Worm (Caenorhabditis elegans) whole organism, late embryonic: ENCODE data around the gene F23H11.5.

Source experiments
- ama-1 ChIP-seq: fragments of 150-350 bp; optimal IDR thresholded peaks from 2 replicates; lab custom pipeline; 2014
- ceh-18 ChIP-seq: sonication (generic microtip); optimal IDR thresholded peaks from 2 replicates; lab custom pipeline; 2016; ENCODE audit warnings: missing genetic modification characterization, missing compliant biosample characterization
- ceh-9 ChIP-seq: sonication (generic microtip); optimal IDR thresholded peaks from 2 replicates; lab custom pipeline; 2016; ENCODE audit warnings: mild to moderate bottlenecking, missing genetic modification characterization, inconsistent platforms, missing compliant biosample characterization
- elt-4 ChIP-seq: sonication (generic microtip); optimal IDR thresholded peaks from 2 replicates; lab custom pipeline; 2016; ENCODE audit warnings: missing genetic modification characterization, missing compliant biosample characterization
- nfya-1 ChIP-seq: sonication (generic microtip); optimal IDR thresholded peaks from 2 replicates; lab custom pipeline; 2017; ENCODE audit warnings: missing genetic modification characterization, mild to moderate bottlenecking, missing compliant biosample characterization, antibody characterized with exemption, moderate library complexity
- rnt-1 ChIP-seq: sonication (generic microtip); optimal IDR thresholded peaks from 2 replicates; lab custom pipeline; 2016; ENCODE audit warnings: missing genetic modification characterization, missing compliant biosample characterization
- tbx-2 ChIP-seq: sonication (generic microtip); optimal IDR thresholded peaks from 2 replicates; lab custom pipeline; 2016; ENCODE audit warnings: missing genetic modification characterization, missing compliant biosample characterization
- tbx-7 ChIP-seq: sonication (generic microtip); optimal IDR thresholded peaks from 2 replicates; lab custom pipeline; 2016; ENCODE audit warnings: missing genotype, missing genetic modification characterization, missing compliant biosample characterization

DNA sequence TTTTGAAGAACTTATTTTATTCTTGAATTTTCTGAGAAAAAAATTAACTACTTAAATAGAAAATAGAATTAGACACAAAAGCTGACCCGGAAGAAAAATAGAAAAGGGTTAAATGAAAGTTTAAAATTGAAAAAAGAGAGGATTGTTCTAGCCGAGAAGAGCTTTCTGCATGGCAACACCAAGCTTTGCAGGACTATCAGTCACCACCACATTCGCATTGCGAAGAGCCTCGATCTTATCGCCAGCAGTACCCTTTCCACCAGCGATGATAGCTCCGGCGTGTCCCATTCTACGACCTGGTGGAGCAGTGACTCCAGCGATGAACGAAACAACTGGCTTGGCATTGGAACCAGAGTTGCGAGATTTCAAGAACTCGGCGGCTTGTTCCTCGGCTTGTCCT is 10.3 kb downstream of the F23H11.5 start:
- TF ChIP-seq ceh-9 (tag; lab: Kevin White, UChicago) (no peak), rnt-1 (tag; lab: Kevin White, UChicago) (no peak), ceh-18 (tag; lab: Kevin White, UChicago) (no peak), ama-1 (lab: Kevin White, UChicago) (no peak), elt-4 (no peak), nfya-1 (no peak), tbx-7 (tag; lab: Kevin White, UChicago) (no peak), tbx-2 (tag; lab: Kevin White, UChicago) (no peak)
